Worm (Caenorhabditis elegans) whole organism, L4/young adult: Measurements from ENCODE around the gene mam-1.

ENCODE experiments used
- W03F9.2 ChIP-seq: fragments of 150-350 bp; optimal IDR thresholded peaks from 2 replicates; lab custom pipeline; 2014; ENCODE audit warnings: missing biosample characterization, missing genetic modification characterization
- dao-5 ChIP-seq: sonication (generic microtip); optimal IDR thresholded peaks from 2 replicates; lab custom pipeline; 2016; ENCODE audit warnings: missing genotype, missing genetic modification characterization, moderate library complexity, missing compliant biosample characterization
- him-1 ChIP-seq: sonication (generic microtip); optimal IDR thresholded peaks from 2 replicates; lab custom pipeline; 2016; ENCODE audit warnings: missing genotype, missing genetic modification reagents, missing genetic modification characterization, missing compliant biosample characterization

- TF ChIP-seq dao-5 (tag; lab: Kevin White, UChicago) (no peak), W03F9.2 (no peak), him-1 (tag; lab: Kevin White, UChicago) (no peak)
These were observed 14.3 kb upstream of the mam-1 start, which contains the start of gene ZC13.10 for ce11 chrX:902512-902911.
